Fruit fly (Drosophila melanogaster) whole organism, embryonic: Measurements from ENCODE around the gene CG31817.

Experiments
- Abd-B ChIP-seq: fragments of 200-800 bp; sonication (Bioruptor generic); optimal IDR thresholded peaks from 2 replicates; lab custom pipeline; 2018; ENCODE audit warnings: missing biosample characterization, mild to moderate bottlenecking, missing genetic modification characterization, moderate library complexity
- Aef1 ChIP-seq: fragments of 200-800 bp; sonication (Bioruptor generic); IDR thresholded peaks from 3 replicates; pipeline ENCODE4 v1.3.6; 2022; ENCODE audit warnings: missing biosample characterization, missing genetic modification characterization
- Bdp1 ChIP-seq: fragments of 200-800 bp; sonication (Bioruptor generic); optimal IDR thresholded peaks from 3 replicates; lab custom pipeline; 2016; ENCODE audit warnings: missing biosample characterization, missing genetic modification characterization
- CG10274 ChIP-seq: fragments of 200-800 bp; sonication (Bioruptor generic); optimal IDR thresholded peaks from 3 replicates; lab custom pipeline; 2017; ENCODE audit warnings: missing biosample characterization, mild to moderate bottlenecking, missing genetic modification characterization
- CG12391 ChIP-seq: fragments of 200-800 bp; sonication (Bioruptor generic); optimal IDR thresholded peaks from 3 replicates; lab custom pipeline; 2018; ENCODE audit warnings: missing biosample characterization, mild to moderate bottlenecking, missing genetic modification characterization, moderate library complexity
- CG12659 ChIP-seq: fragments of 200-800 bp; sonication (Bioruptor generic); optimal IDR thresholded peaks from 3 replicates; lab custom pipeline; 2017; ENCODE audit warnings: mild to moderate bottlenecking, missing biosample characterization, missing genetic modification reagents, missing genetic modification characterization
- CG13894 ChIP-seq: fragments of 200-800 bp; sonication (Bioruptor generic); optimal IDR thresholded peaks from 3 replicates; lab custom pipeline; 2018; ENCODE audit warnings: missing biosample characterization, mild to moderate bottlenecking, missing genetic modification characterization, moderate library complexity
- CG14441 ChIP-seq: fragments of 200-800 bp; sonication (Bioruptor generic); IDR thresholded peaks from 2 replicates; pipeline ENCODE4 v1.3.6; 2022; ENCODE audit warnings: missing biosample characterization, missing genetic modification characterization
- CG15696 ChIP-seq: fragments of 200-800 bp; sonication (Bioruptor generic); optimal IDR thresholded peaks from 2 replicates; lab custom pipeline; 2019; ENCODE audit warnings: missing biosample characterization, mild to moderate bottlenecking, missing genetic modification characterization, moderate library complexity
- CG1602 ChIP-seq: fragments of 200-800 bp; sonication (Bioruptor generic); optimal IDR thresholded peaks from 3 replicates; lab custom pipeline; 2016; ENCODE audit warnings: missing biosample characterization, missing genetic modification characterization
- CG1603 ChIP-seq: fragments of 200-800 bp; sonication (Bioruptor generic); optimal IDR thresholded peaks from 2 replicates; lab custom pipeline; 2019; ENCODE audit warnings: missing biosample characterization, mild to moderate bottlenecking, missing genetic modification characterization, moderate library complexity
- CG2116 ChIP-seq: fragments of 200-800 bp; sonication (Bioruptor generic); optimal IDR thresholded peaks from 3 replicates; lab custom pipeline; 2018; ENCODE audit warnings: missing biosample characterization, mild to moderate bottlenecking, missing genetic modification characterization
- CG2202 ChIP-seq: fragments of 200-800 bp; sonication (Bioruptor generic); optimal IDR thresholded peaks from 2 replicates; lab custom pipeline; 2018; ENCODE audit warnings: missing biosample characterization, mild to moderate bottlenecking, missing genetic modification characterization
- CG4404 ChIP-seq: fragments of 200-800 bp; sonication (Bioruptor generic); IDR thresholded peaks from 2 replicates; pipeline ENCODE4 v1.3.6; 2022; ENCODE audit warnings: missing biosample characterization, missing genetic modification characterization
- CG4730 ChIP-seq: fragments of 200-800 bp; sonication (Bioruptor generic); IDR thresholded peaks from 2 replicates; pipeline ENCODE4 v1.3.6; 2022; ENCODE audit warnings: missing biosample characterization, missing genetic modification characterization
- CG5953 ChIP-seq: fragments of 200-800 bp; sonication (Bioruptor generic); IDR thresholded peaks from 2 replicates; pipeline ENCODE4 v1.3.6; 2022; ENCODE audit warnings: missing biosample characterization, missing genetic modification characterization
- CG6791 ChIP-seq: fragments of 200-800 bp; sonication (Bioruptor generic); IDR thresholded peaks from 3 replicates; pipeline ENCODE4 v1.3.6; 2022; ENCODE audit warnings: missing biosample characterization, missing genetic modification characterization; ENCODE audit not compliant: partially characterized antibody
- CG7271 ChIP-seq: fragments of 200-800 bp; sonication (Bioruptor generic); optimal IDR thresholded peaks from 2 replicates; lab custom pipeline; 2018; ENCODE audit warnings: missing biosample characterization, mild to moderate bottlenecking, missing genetic modification characterization, moderate library complexity
- CG9797 ChIP-seq: fragments of 200-800 bp; sonication (Bioruptor generic); optimal IDR thresholded peaks from 3 replicates; lab custom pipeline; 2018; ENCODE audit warnings: missing biosample characterization, mild to moderate bottlenecking, missing genetic modification characterization
- Chrac-16 ChIP-seq: fragments of 200-800 bp; sonication (Bioruptor generic); optimal IDR thresholded peaks from 3 replicates; lab custom pipeline; 2016; ENCODE audit warnings: missing biosample characterization, missing genetic modification characterization
- Deaf1 ChIP-seq: fragments of 200-800 bp; optimal IDR thresholded peaks from 3 replicates; lab custom pipeline; 2019; ENCODE audit warnings: missing biosample characterization, mild to moderate bottlenecking, missing genetic modification characterization, moderate library complexity
- Hmr ChIP-seq: fragments of 200-800 bp; sonication (Bioruptor generic); optimal IDR thresholded peaks from 3 replicates; lab custom pipeline; 2017; ENCODE audit warnings: mild to moderate bottlenecking, missing biosample characterization, missing genetic modification reagents, missing genetic modification characterization
- Lim3 ChIP-seq: fragments of 200-800 bp; sonication (Bioruptor generic); IDR thresholded peaks from 2 replicates; pipeline ENCODE4 v1.3.6; 2022; ENCODE audit warnings: missing biosample characterization, missing genetic modification characterization
- MTF-1 ChIP-seq: fragments of 200-800 bp; sonication (Bioruptor generic); optimal IDR thresholded peaks from 2 replicates; lab custom pipeline; 2018; ENCODE audit warnings: missing biosample characterization, mild to moderate bottlenecking, missing genetic modification characterization, borderline replicate concordance
- Mes4 ChIP-seq: fragments of 200-800 bp; sonication (Bioruptor generic); optimal IDR thresholded peaks from 2 replicates; lab custom pipeline; 2016; ENCODE audit warnings: missing biosample characterization, missing genetic modification characterization
- Neu2 ChIP-seq: fragments of 200-800 bp; sonication (Bioruptor generic); optimal IDR thresholded peaks from 3 replicates; lab custom pipeline; 2016; ENCODE audit warnings: missing biosample characterization, missing genetic modification characterization, borderline replicate concordance
- Oaz ChIP-seq: fragments of 200-800 bp; sonication (Bioruptor generic); IDR thresholded peaks from 2 replicates; pipeline ENCODE4 v1.3.6; 2022; ENCODE audit warnings: missing biosample characterization, missing genetic modification characterization
- Side ChIP-seq: fragments of 200-800 bp; sonication (Bioruptor generic); optimal IDR thresholded peaks from 2 replicates; lab custom pipeline; 2016; ENCODE audit warnings: missing biosample characterization, missing genetic modification characterization
- Ssrp ChIP-seq: fragments of 200-800 bp; sonication (Bioruptor generic); optimal IDR thresholded peaks from 2 replicates; lab custom pipeline; 2018; ENCODE audit warnings: missing biosample characterization, mild to moderate bottlenecking, missing genetic modification characterization, moderate library complexity
- amos ChIP-seq: fragments of 200-800 bp; sonication (Bioruptor generic); IDR thresholded peaks from 2 replicates; pipeline ENCODE4 v1.3.6; 2022; ENCODE audit warnings: missing biosample characterization, missing genetic modification characterization; ENCODE audit not compliant: partially characterized antibody
- cad ChIP-seq: fragments of >200 bp; optimal IDR thresholded peaks from 2 replicates; lab custom pipeline; 2017; ENCODE audit warnings: missing biosample characterization, missing genetic modification characterization
- crol ChIP-seq: fragments of 200-800 bp; sonication (Bioruptor generic); IDR thresholded peaks from 2 replicates; pipeline ENCODE4 v1.3.6; 2022; ENCODE audit warnings: missing biosample characterization, missing genetic modification characterization
- dmrt11E ChIP-seq: fragments of 200-800 bp; sonication (Bioruptor generic); optimal IDR thresholded peaks from 3 replicates; lab custom pipeline; 2018; ENCODE audit warnings: missing biosample characterization, mild to moderate bottlenecking, missing genetic modification characterization, moderate library complexity
- exex ChIP-seq: fragments of 200-800 bp; sonication (Bioruptor generic); optimal IDR thresholded peaks from 4 replicates; lab custom pipeline; 2018; ENCODE audit warnings: missing biosample characterization, mild to moderate bottlenecking, missing genetic modification characterization, moderate library complexity
- fd96Cb ChIP-seq: fragments of 200-800 bp; sonication (Bioruptor generic); optimal IDR thresholded peaks from 2 replicates; lab custom pipeline; 2018; ENCODE audit warnings: missing biosample characterization, mild to moderate bottlenecking, missing genetic modification characterization, moderate library complexity
- gcm2 ChIP-seq: fragments of 200-800 bp; sonication (Bioruptor generic); optimal IDR thresholded peaks from 2 replicates; lab custom pipeline; 2016; ENCODE audit warnings: missing biosample characterization, missing genetic modification characterization
- gt ChIP-seq: fragments of 200-800 bp; sonication (Bioruptor generic); IDR thresholded peaks from 2 replicates; pipeline ENCODE4 v1.3.6; 2022; ENCODE audit warnings: missing biosample characterization, missing genetic modification characterization
- hkb ChIP-seq, 2 experiments: fragments of 200-800 bp in 1 of 2; fragments of >200 bp in 1 of 2; sonication (Bioruptor generic) in 1 of 2; IDR thresholded peaks in 1 of 2; optimal IDR thresholded peaks in 1 of 2; 2 replicates each; pipeline versions ENCODE4 v1.3.6 to Lab custom; 2017 to 2022; ENCODE audit warnings: missing biosample characterization in 1 of 2, missing genetic modification characterization in 1 of 2
- hth ChIP-seq: fragments of >200 bp; optimal IDR thresholded peaks from 2 replicates; lab custom pipeline; 2017; ENCODE audit warnings: inconsistent platforms
- pan ChIP-seq, 4 experiments: fragments of >200 bp in 3 of 4; fragments of 200-800 bp in 1 of 4; sonication (Bioruptor generic) in 1 of 4; optimal IDR thresholded peaks in 3 of 4; IDR thresholded peaks in 1 of 4; 2 replicates each; pipeline versions ENCODE4 v1.3.6 to Lab custom; 2017 to 2022; ENCODE audit warnings: missing biosample characterization in 2 of 4, missing genetic modification characterization in 2 of 4, mixed read lengths in 1 of 4
- pho ChIP-seq: fragments of 200-800 bp; sonication (Bioruptor generic); optimal IDR thresholded peaks from 2 replicates; lab custom pipeline; 2016; ENCODE audit warnings: missing biosample characterization, missing genetic modification characterization
- pum ChIP-seq: fragments of 200-800 bp; sonication (Bioruptor generic); optimal IDR thresholded peaks from 2 replicates; lab custom pipeline; 2016; ENCODE audit warnings: missing biosample characterization, missing genetic modification characterization
- sens-2 ChIP-seq: fragments of 200-800 bp; sonication (Bioruptor generic); IDR thresholded peaks from 2 replicates; pipeline ENCODE4 v1.3.6; 2022; ENCODE audit warnings: missing biosample characterization, missing genetic modification characterization
- trem ChIP-seq: fragments of 200-800 bp; optimal IDR thresholded peaks from 3 replicates; lab custom pipeline; 2019; ENCODE audit warnings: missing biosample characterization, mild to moderate bottlenecking, missing genetic modification characterization, moderate library complexity
- unpg ChIP-seq: fragments of 200-800 bp; sonication (Bioruptor generic); optimal IDR thresholded peaks from 3 replicates; lab custom pipeline; 2018; ENCODE audit warnings: missing biosample characterization, mild to moderate bottlenecking, missing genetic modification characterization, moderate library complexity
- wor ChIP-seq: fragments of 200-800 bp; sonication (Bioruptor generic); IDR thresholded peaks from 2 replicates; pipeline ENCODE4 v1.3.6; 2022; ENCODE audit warnings: missing biosample characterization, missing genetic modification characterization
- zfh2 ChIP-seq: fragments of 200-800 bp; sonication (Bioruptor generic); optimal IDR thresholded peaks from 2 replicates; lab custom pipeline; 2016; ENCODE audit warnings: missing biosample characterization, missing genetic modification characterization

CG31817 gene

dm6 chr2L:16325515-16326257 lies 12.0 kb downstream of the CG31817 start, which contains the start of gene cact (continued):
- peak; percentile 95 for TF ChIP-seq CG13894
- peak; percentile 60 for TF ChIP-seq Neu2 (GFP tag; lab: Kevin White, UChicago)
- TF ChIP-seq MTF-1 = peak; percentile 40
- 0 out of 2 replicates have a peak, but pooled peaks have one; percentile 30 for TF ChIP-seq amos (GFP tag; lab: Robert Waterston, UW)
- TF ChIP-seq Hmr (GFP tag; lab: Kevin White, UChicago) = peak; percentile 93
- TF ChIP-seq Lim3 = 0 out of 2 replicates have a peak, but pooled peaks have one; percentile 55
- TF ChIP-seq cad (GFP tag; lab: Kevin White, UChicago) = no peak
- peak; percentile 96 for TF ChIP-seq pum (GFP tag; lab: Kevin White, UChicago)
- TF ChIP-seq CG15696 = peak; percentile 88
- TF ChIP-seq trem = peak; percentile 94
- TF ChIP-seq sens-2 (GFP tag; lab: Robert Waterston, UW) = peak; percentile 69; the same call in 1 of the 2 replicates
- peak; percentile 94 for TF ChIP-seq pho (GFP tag; lab: Kevin White, UChicago)
- peak; percentile 73 for TF ChIP-seq Deaf1 (tag; lab: Kevin White, UChicago)
- TF ChIP-seq Bdp1 (GFP tag; lab: Kevin White, UChicago) = peak; percentile 89
- peak; percentile 84 for TF ChIP-seq CG2116 (GFP tag; lab: Kevin White, UChicago)
- peak; percentile 91 for TF ChIP-seq Abd-B (GFP tag; lab: Kevin White, UChicago)
- TF ChIP-seq hkb (optimal IDR thresholded peaks at IDR 0.05; lab: Kevin White, UChicago) = no peak
- peak; percentile 92 for TF ChIP-seq hkb (GFP tag; IDR thresholded peaks at IDR 0.05; lab: Robert Waterston, UW)
- TF ChIP-seq hth (lab: Kevin White, UChicago) = no peak
- peak; percentile 86 for TF ChIP-seq CG14441 (GFP tag; lab: Robert Waterston, UW)
- peak; percentile 96 for TF ChIP-seq Chrac-16 (GFP tag; lab: Kevin White, UChicago)
- TF ChIP-seq CG5953 (GFP tag; lab: Robert Waterston, UW) = peak; percentile 24; the same call in 1 of the 2 replicates
- peak; percentile 80 for TF ChIP-seq CG4404 (GFP tag; lab: Robert Waterston, UW)
- TF ChIP-seq CG9797 (GFP tag; lab: Kevin White, UChicago) = peak; percentile 67
- TF ChIP-seq pan (optimal IDR thresholded peaks at IDR 0.05; lab: Kevin White, UChicago) = no peak
- peak in 1 of 2 experiments; percentile 89 for TF ChIP-seq pan (GFP tag; optimal IDR thresholded peaks at IDR 0.05 in 1 of 2, IDR thresholded peaks at IDR 0.05 in 1 of 2)
- TF ChIP-seq CG4730 (GFP tag; lab: Robert Waterston, UW) = peak; percentile 83
- TF ChIP-seq CG12659 (GFP tag; lab: Kevin White, UChicago) = peak; percentile 95
- TF ChIP-seq gcm2 (GFP tag; lab: Kevin White, UChicago) = peak; percentile 76
- peak; percentile 76 for TF ChIP-seq CG2202 (tag; lab: Kevin White, UChicago)
- TF ChIP-seq crol (GFP tag; lab: Robert Waterston, UW) = no peak; the same call in none of the 2 replicates
- peak; percentile 93 for TF ChIP-seq CG1602 (GFP tag; lab: Kevin White, UChicago)
- TF ChIP-seq zfh2 (GFP tag; lab: Kevin White, UChicago) = peak; percentile 96
- TF ChIP-seq Aef1 (GFP tag; lab: Robert Waterston, UW) = peak; percentile 95
- peak; percentile 91 for TF ChIP-seq Ssrp (tag; lab: Kevin White, UChicago)
- TF ChIP-seq CG1603 (tag; lab: Kevin White, UChicago) = peak; percentile 50
- peak; percentile 4 for TF ChIP-seq CG10274
- TF ChIP-seq unpg (GFP tag; lab: Kevin White, UChicago) = peak; percentile 95
- peak; percentile 81 for TF ChIP-seq exex
- TF ChIP-seq wor (GFP tag; lab: Robert Waterston, UW) = peak; percentile 79
- peak; percentile 94 for TF ChIP-seq dmrt11E
- TF ChIP-seq Side (GFP tag; lab: Kevin White, UChicago) = peak; percentile 95
- TF ChIP-seq Oaz = peak; percentile 71
- peak; percentile 89 for TF ChIP-seq Mes4
- TF ChIP-seq fd96Cb (tag; lab: Kevin White, UChicago) = peak; percentile 88
- peak; percentile 73 for TF ChIP-seq CG7271
- TF ChIP-seq gt (GFP tag; lab: Robert Waterston, UW) = peak; percentile 71; the same call in 1 of the 2 replicates
- peak; percentile 97 for TF ChIP-seq CG12391 (tag; lab: Kevin White, UChicago)
- TF ChIP-seq CG6791 (GFP tag; lab: Robert Waterston, UW) = 0 out of 3 replicates have a peak, but pooled peaks have one; percentile 12
